Fruit fly (Drosophila melanogaster) whole organism, embryonic: Measurements from ENCODE around the gene alpha-Est8.

Experiments
- Ada2b ChIP-seq: fragments of 200-800 bp; sonication (Bioruptor generic); IDR thresholded peaks from 2 replicates; pipeline ENCODE4 v1.3.6; 2022; ENCODE audit warnings: missing biosample characterization, missing genetic modification characterization
- Bdp1 ChIP-seq: fragments of 200-800 bp; sonication (Bioruptor generic); optimal IDR thresholded peaks from 3 replicates; lab custom pipeline; 2016; ENCODE audit warnings: missing biosample characterization, missing genetic modification characterization
- CG11696 ChIP-seq: fragments of 200-800 bp; sonication (Bioruptor generic); IDR thresholded peaks from 2 replicates; pipeline ENCODE4 v1.3.6; 2022; ENCODE audit warnings: missing biosample characterization, missing genetic modification characterization
- CG12744 ChIP-seq: fragments of 200-800 bp; sonication (Bioruptor generic); optimal IDR thresholded peaks from 2 replicates; lab custom pipeline; 2016; ENCODE audit warnings: missing biosample characterization, missing genetic modification characterization
- CG12769 ChIP-seq: fragments of 200-800 bp; sonication (Bioruptor generic); optimal IDR thresholded peaks from 2 replicates; lab custom pipeline; 2019; ENCODE audit warnings: missing biosample characterization, mild to moderate bottlenecking, missing genetic modification characterization, moderate library complexity
- CG14710 ChIP-seq: fragments of 200-800 bp; sonication (Bioruptor generic); optimal IDR thresholded peaks from 3 replicates; lab custom pipeline; 2019; ENCODE audit warnings: missing biosample characterization, mild to moderate bottlenecking, missing genetic modification characterization, moderate library complexity
- CG15601 ChIP-seq: fragments of 200-800 bp; sonication (Bioruptor generic); optimal IDR thresholded peaks from 3 replicates; lab custom pipeline; 2019; ENCODE audit warnings: missing biosample characterization, mild to moderate bottlenecking, missing genetic modification characterization, moderate library complexity
- CG1602 ChIP-seq: fragments of 200-800 bp; sonication (Bioruptor generic); optimal IDR thresholded peaks from 3 replicates; lab custom pipeline; 2016; ENCODE audit warnings: missing biosample characterization, missing genetic modification characterization
- CG2199 ChIP-seq: fragments of 200-800 bp; sonication (Bioruptor generic); IDR thresholded peaks from 3 replicates; pipeline ENCODE4 v1.3.6; 2022; ENCODE audit warnings: missing biosample characterization, missing genetic modification characterization
- CG2889 ChIP-seq: fragments of 200-800 bp; sonication (Bioruptor generic); IDR thresholded peaks from 3 replicates; pipeline ENCODE4 v1.3.6; 2022; ENCODE audit warnings: missing biosample characterization, missing genetic modification characterization
- CG8290 ChIP-seq, 3 experiments: fragments of 200-800 bp; sonication (Bioruptor generic); optimal IDR thresholded peaks; 2 replicates each; lab custom pipeline; 2016 to 2019; ENCODE audit warnings: missing biosample characterization in 3 of 3, missing genetic modification characterization in 3 of 3, mild to moderate bottlenecking in 2 of 3, moderate library complexity in 1 of 3
- Dad ChIP-seq: fragments of 200-800 bp; sonication (Bioruptor generic); optimal IDR thresholded peaks from 3 replicates; lab custom pipeline; 2016; ENCODE audit warnings: missing biosample characterization, missing genetic modification characterization
- Fer3 ChIP-seq: fragments of 200-800 bp; sonication (Bioruptor generic); optimal IDR thresholded peaks from 2 replicates; lab custom pipeline; 2018; ENCODE audit warnings: missing biosample characterization, mild to moderate bottlenecking, missing genetic modification characterization, moderate library complexity
- HmgZ ChIP-seq: fragments of 200-800 bp; sonication (Bioruptor generic); optimal IDR thresholded peaks from 2 replicates; lab custom pipeline; 2018; ENCODE audit warnings: missing biosample characterization, mild to moderate bottlenecking, missing genetic modification characterization
- Hsf ChIP-seq: fragments of 200-800 bp; sonication (Bioruptor generic); optimal IDR thresholded peaks from 3 replicates; lab custom pipeline; 2016; ENCODE audit warnings: missing biosample characterization, missing genetic modification characterization
- Med ChIP-seq: fragments of 200-800 bp; sonication (Bioruptor generic); peaks from one replicate; lab custom pipeline; 2016; ENCODE audit warnings: missing biosample characterization, missing genetic modification characterization, mild to moderate bottlenecking, inconsistent platforms, moderate library complexity
- Pdp1 ChIP-seq, 2 experiments: fragments of 200-800 bp; sonication (Bioruptor generic); optimal IDR thresholded peaks; 3 replicates each; lab custom pipeline; 2016; ENCODE audit warnings: missing biosample characterization in 2 of 2, missing genetic modification characterization in 2 of 2, mild to moderate bottlenecking in 1 of 2, moderate library complexity in 1 of 2
- Rx ChIP-seq: fragments of 200-800 bp; sonication (Bioruptor generic); IDR thresholded peaks from 2 replicates; pipeline ENCODE4 v1.3.6; 2022; ENCODE audit warnings: missing biosample characterization, missing genetic modification characterization
- Xbp1 ChIP-seq: fragments of 200-800 bp; sonication (Bioruptor generic); optimal IDR thresholded peaks from 3 replicates; lab custom pipeline; 2016; ENCODE audit warnings: missing biosample characterization, mild to moderate bottlenecking, missing genetic modification characterization
- amos ChIP-seq: fragments of 200-800 bp; sonication (Bioruptor generic); IDR thresholded peaks from 2 replicates; pipeline ENCODE4 v1.3.6; 2022; ENCODE audit warnings: missing biosample characterization, missing genetic modification characterization; ENCODE audit not compliant: partially characterized antibody
- ase ChIP-seq: fragments of 200-800 bp; sonication (Bioruptor generic); IDR thresholded peaks from 3 replicates; pipeline ENCODE4 v1.3.6; 2022; ENCODE audit warnings: missing biosample characterization, missing genetic modification characterization
- cg ChIP-seq: fragments of 200-800 bp; sonication (Bioruptor generic); optimal IDR thresholded peaks from 3 replicates; lab custom pipeline; 2019; ENCODE audit warnings: missing biosample characterization, mild to moderate bottlenecking, missing genetic modification characterization, moderate library complexity
- chinmo ChIP-seq: fragments of 200-800 bp; sonication (Bioruptor generic); IDR thresholded peaks from 4 replicates; pipeline ENCODE4 v1.3.6; 2022; ENCODE audit warnings: missing biosample characterization, missing genetic modification characterization; ENCODE audit not compliant: partially characterized antibody
- croc ChIP-seq: fragments of 200-800 bp; sonication (Bioruptor generic); conservative IDR thresholded peaks from 3 replicates; pipeline ENCODE4 v1.3.6; 2022; ENCODE audit warnings: missing biosample characterization, missing genetic modification characterization
- cwo ChIP-seq: fragments of 200-800 bp; sonication (Bioruptor generic); optimal IDR thresholded peaks from 3 replicates; lab custom pipeline; 2017; ENCODE audit warnings: missing biosample characterization, missing genetic modification characterization, mild to moderate bottlenecking, moderate library complexity, missing genetic modification reagents
- ems ChIP-seq: fragments of 200-800 bp; sonication (Bioruptor generic); optimal IDR thresholded peaks from 3 replicates; lab custom pipeline; 2016; ENCODE audit warnings: missing biosample characterization, missing genetic modification characterization
- exex ChIP-seq: fragments of 200-800 bp; sonication (Bioruptor generic); optimal IDR thresholded peaks from 4 replicates; lab custom pipeline; 2018; ENCODE audit warnings: missing biosample characterization, mild to moderate bottlenecking, missing genetic modification characterization, moderate library complexity
- fd96Cb ChIP-seq: fragments of 200-800 bp; sonication (Bioruptor generic); optimal IDR thresholded peaks from 2 replicates; lab custom pipeline; 2018; ENCODE audit warnings: missing biosample characterization, mild to moderate bottlenecking, missing genetic modification characterization, moderate library complexity
- gro ChIP-seq: fragments of 200-800 bp; sonication (Bioruptor generic); optimal IDR thresholded peaks from 2 replicates; lab custom pipeline; 2016; ENCODE audit warnings: missing biosample characterization, missing genetic modification characterization
- ind ChIP-seq: fragments of 200-800 bp; sonication (Bioruptor generic); optimal IDR thresholded peaks from 3 replicates; lab custom pipeline; 2016; ENCODE audit warnings: missing biosample characterization, missing genetic modification characterization
- jing ChIP-seq: fragments of 200-800 bp; sonication (Bioruptor generic); optimal IDR thresholded peaks from 2 replicates; lab custom pipeline; 2018; ENCODE audit warnings: missing biosample characterization, mild to moderate bottlenecking, missing genetic modification characterization
- nerfin-2 ChIP-seq: fragments of 200-800 bp; sonication (Bioruptor generic); IDR thresholded peaks from 2 replicates; pipeline ENCODE4 v1.3.6; 2022; ENCODE audit warnings: missing biosample characterization, missing genetic modification characterization; ENCODE audit not compliant: partially characterized antibody
- nmo ChIP-seq: fragments of 200-800 bp; sonication (Bioruptor generic); optimal IDR thresholded peaks from 2 replicates; lab custom pipeline; 2018; ENCODE audit warnings: missing biosample characterization, mild to moderate bottlenecking, missing genetic modification characterization, moderate library complexity
- onecut ChIP-seq: fragments of 200-800 bp; sonication (Bioruptor generic); IDR thresholded peaks from 2 replicates; pipeline ENCODE4 v1.3.6; 2022; ENCODE audit warnings: missing biosample characterization, missing genetic modification characterization
- pros ChIP-seq: fragments of 200-800 bp; sonication (Bioruptor generic); optimal IDR thresholded peaks from 3 replicates; lab custom pipeline; 2019; ENCODE audit warnings: missing biosample characterization, mild to moderate bottlenecking, missing genetic modification characterization, moderate library complexity
- sens ChIP-seq: fragments of 200-800 bp; sonication (Bioruptor generic); peaks from one replicate; lab custom pipeline; 2016; ENCODE audit warnings: missing biosample characterization, missing genetic modification characterization
- stwl ChIP-seq: fragments of 200-800 bp; sonication (Bioruptor generic); optimal IDR thresholded peaks from 3 replicates; lab custom pipeline; 2018; ENCODE audit warnings: missing biosample characterization, mild to moderate bottlenecking, missing genetic modification characterization, moderate library complexity
- tll ChIP-seq, 2 experiments: fragments of 200-800 bp in 1 of 2; fragments of >200 bp in 1 of 2; sonication (Bioruptor generic) in 1 of 2; optimal IDR thresholded peaks; 2 replicates each; lab custom pipeline; 2017 to 2019; ENCODE audit warnings: missing biosample characterization in 2 of 2, missing genetic modification characterization in 2 of 2, mild to moderate bottlenecking in 1 of 2, moderate library complexity in 1 of 2

Gene alpha-Est8

DNA sequence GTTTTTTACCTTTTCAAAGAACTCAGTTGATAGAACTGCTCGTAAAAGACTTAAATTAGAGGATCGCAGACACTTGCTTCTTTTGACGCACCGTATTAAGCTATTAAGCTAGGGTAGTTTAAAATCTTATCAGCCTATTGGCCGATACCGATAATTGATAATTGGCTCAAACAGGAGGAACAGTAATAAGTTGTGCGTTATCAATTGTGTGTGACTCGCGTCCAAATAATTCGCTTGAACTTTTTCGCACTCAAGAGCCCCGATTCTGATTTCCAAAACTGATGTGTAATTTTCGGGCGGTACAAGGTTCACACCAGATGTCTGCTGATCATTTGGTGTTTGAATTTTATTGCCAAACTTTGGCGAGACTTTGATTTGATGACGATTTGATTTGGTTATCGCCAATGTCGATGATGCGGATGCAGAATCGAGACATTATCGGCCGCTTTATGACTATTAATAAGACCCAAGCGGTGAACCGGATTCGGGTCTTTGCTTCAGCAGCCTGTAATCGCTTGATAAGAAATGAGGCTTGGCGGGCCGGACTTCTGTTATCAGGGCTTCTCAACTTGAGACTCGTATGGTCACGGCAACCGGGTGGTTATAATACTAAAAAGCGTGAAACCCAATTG is 1.1 kb downstream of the alpha-Est8 start (continued):
- no peak for TF ChIP-seq Xbp1 (GFP tag; lab: Kevin White, UChicago)
- TF ChIP-seq Dad (GFP tag; lab: Kevin White, UChicago): no peak
- TF ChIP-seq Pdp1 (GFP tag; optimal IDR thresholded peaks at IDR 0.05; lab: Kevin White, UChicago): peak in 1 of 2 experiments; percentile 1
- TF ChIP-seq cwo: peak; percentile 1
- TF ChIP-seq CG15601: no peak
- TF ChIP-seq jing (GFP tag; lab: Kevin White, UChicago): no peak
- TF ChIP-seq ase (GFP tag; lab: Robert Waterston, UW): no peak
- TF ChIP-seq nmo (GFP tag; lab: Kevin White, UChicago): no peak

DNA sequence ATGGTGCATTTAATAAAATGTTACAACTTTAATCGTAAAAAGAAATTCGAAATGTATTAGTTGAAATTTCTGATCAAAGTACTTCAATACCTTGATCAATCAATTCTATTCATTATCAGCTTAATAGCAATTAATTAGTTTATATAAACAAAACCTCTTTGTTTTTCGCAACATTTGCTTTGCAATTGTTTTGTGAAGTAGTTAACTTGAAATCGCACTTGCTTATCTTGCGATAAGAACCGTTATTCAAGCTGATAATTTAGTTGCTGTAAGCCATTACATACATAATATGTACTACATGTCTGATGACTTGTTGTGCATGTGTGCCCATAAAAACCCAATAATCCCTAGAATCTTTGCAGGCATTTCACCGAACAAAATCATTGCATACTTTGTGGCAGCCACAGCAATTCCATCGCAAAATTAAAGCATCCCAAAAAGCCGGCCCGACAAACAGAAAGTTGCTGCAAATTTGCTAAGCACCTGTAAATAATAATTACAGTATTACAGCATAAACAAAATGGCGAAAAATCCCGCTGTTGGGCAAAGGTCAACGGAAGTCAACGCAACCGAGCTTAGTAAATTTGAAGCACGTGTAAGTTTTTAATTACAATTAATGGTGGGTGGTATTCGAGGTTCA is 7.2 kb downstream of the alpha-Est8 start:
- TF ChIP-seq CG12744 (GFP tag; lab: Kevin White, UChicago): no peak
- peak; percentile 19 for TF ChIP-seq cg
- TF ChIP-seq gro (GFP tag; lab: Kevin White, UChicago): peak; percentile 10
- TF ChIP-seq ind (GFP tag; lab: Kevin White, UChicago): no peak
- TF ChIP-seq Rx (GFP tag; lab: Robert Waterston, UW): no peak
- TF ChIP-seq onecut (GFP tag; lab: Robert Waterston, UW): no peak
- no peak for TF ChIP-seq tll (GFP tag; optimal IDR thresholded peaks at IDR 0.05; lab: Kevin White, UChicago)
- no peak for TF ChIP-seq Fer3 (tag; lab: Kevin White, UChicago)
- no peak for TF ChIP-seq croc
- TF ChIP-seq pros (GFP tag; lab: Kevin White, UChicago): no peak
- peak; percentile 86 for TF ChIP-seq exex (tag; lab: Kevin White, UChicago)
- TF ChIP-seq HmgZ: peak; percentile 48
- no peak for TF ChIP-seq CG14710
- no peak for TF ChIP-seq CG2889 (GFP tag; lab: Robert Waterston, UW)
- TF ChIP-seq Pdp1 (GFP tag; optimal IDR thresholded peaks at IDR 0.05; lab: Kevin White, UChicago): peak in 1 of 2 experiments; percentile 74
- no peak for TF ChIP-seq amos (GFP tag; lab: Robert Waterston, UW)
- TF ChIP-seq CG1602 (GFP tag; lab: Kevin White, UChicago): no peak
- TF ChIP-seq fd96Cb (tag; lab: Kevin White, UChicago): no peak
- TF ChIP-seq CG11696 (GFP tag; lab: Robert Waterston, UW): no peak
- peak; percentile 56 for TF ChIP-seq Med (GFP tag; lab: Kevin White, UChicago)
- TF ChIP-seq CG2199: 0 out of 3 replicates have a peak, but pooled peaks have one; percentile 11
- no peak for TF ChIP-seq Ada2b (GFP tag; lab: Robert Waterston, UW)
- TF ChIP-seq nerfin-2: no peak
- no peak for TF ChIP-seq Bdp1
- no peak for TF ChIP-seq ems (GFP tag; lab: Kevin White, UChicago)
- 0 out of 4 replicates have a peak, but pooled peaks have one; percentile 58 for TF ChIP-seq chinmo (GFP tag; lab: Robert Waterston, UW)
- peak; percentile 21 for TF ChIP-seq stwl (tag; lab: Kevin White, UChicago)
- TF ChIP-seq CG12769: peak; percentile 7
- TF ChIP-seq sens (GFP tag; lab: Kevin White, UChicago): peak; percentile 74
- no peak for TF ChIP-seq Hsf (GFP tag; lab: Kevin White, UChicago)
- TF ChIP-seq CG8290 (GFP tag; optimal IDR thresholded peaks at IDR 0.05; lab: Kevin White, UChicago): no peak
- peak in 1 of 2 experiments; percentile 27 for TF ChIP-seq CG8290 (tag; optimal IDR thresholded peaks at IDR 0.05; lab: Kevin White, UChicago)
